Worm (Caenorhabditis elegans): Measurements from ENCODE around the gene Y56A3A.7.
A peak's percentile ranks its signal among the peaks of the same experiment; 100 is the strongest.

Gene Y56A3A.7

DNA sequence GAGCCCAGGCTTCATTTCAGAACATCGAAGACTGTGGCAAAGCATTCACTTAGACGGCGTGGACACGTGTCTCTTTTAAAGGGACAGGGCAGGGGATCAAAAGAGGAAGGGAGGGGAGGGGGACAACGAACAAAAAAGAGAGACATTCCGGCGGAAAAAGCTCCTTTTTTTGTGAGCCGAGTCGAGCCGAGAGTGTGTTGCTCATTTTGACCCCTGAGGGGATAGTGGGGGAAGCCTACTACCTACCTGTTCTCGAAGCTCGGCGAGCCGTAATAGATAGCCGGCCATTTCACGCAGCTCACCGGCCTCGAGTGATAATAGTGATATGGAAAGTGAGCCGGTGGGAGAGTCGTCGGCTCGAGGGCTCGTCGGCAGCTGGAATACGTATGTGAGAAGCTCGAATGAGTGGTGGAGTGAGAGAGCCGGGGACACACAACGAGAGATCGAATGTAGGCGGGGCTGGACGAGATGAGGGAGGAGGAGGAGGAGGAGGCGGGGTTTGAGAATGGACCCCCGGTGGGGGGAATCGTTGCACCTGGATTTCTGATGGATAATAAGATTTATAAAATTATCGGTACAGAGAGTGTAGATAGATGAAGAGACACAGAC lies 10.0 kb downstream of the Y56A3A.7 start:
- peak in 1 of 2 experiments; percentile 53 for TF ChIP-seq unc-62 (GFP tag; optimal IDR thresholded peaks at IDR 0.05 in 1 of 2)
- TF ChIP-seq unc-62 (tag; optimal IDR thresholded peaks at IDR 0.05): no peak
- peak; percentile 86 for TF ChIP-seq set-16 (GFP tag; IDR thresholded peaks at IDR 0.05)
- TF ChIP-seq R02D3.7 (tag; optimal IDR thresholded peaks at IDR 0.05): no peak

- TF ChIP-seq lsy-2 (tag; optimal IDR thresholded peaks at IDR 0.05) (peak in 1 of 2 experiments; percentile 42), duxl-1 (tag; optimal IDR thresholded peaks at IDR 0.05; ENCODE audit: poor library complexity) (no peak), egl-43 (GFP tag; IDR thresholded peaks at IDR 0.05) (no peak), nhr-48 (tag; optimal IDR thresholded peaks at IDR 0.05) (no peak), lin-15B (tag; optimal IDR thresholded peaks at IDR 0.05) (no peak), nhr-10 (tag; optimal IDR thresholded peaks at IDR 0.05) (no peak), snpc-1.2 (GFP tag; IDR thresholded peaks at IDR 0.05) (no peak), mdt-29 (GFP tag; IDR thresholded peaks at IDR 0.05) (0 out of 2 replicates have a peak, but pooled peaks have one; percentile 7), aha-1 (tag) (peak; percentile 96), nhr-76 (tag; optimal IDR thresholded peaks at IDR 0.05) (no peak), rbr-2 (tag; optimal IDR thresholded peaks at IDR 0.05) (peak; percentile 47), cey-2 (tag; optimal IDR thresholded peaks at IDR 0.05; ENCODE audit: borderline replicate concordance, insufficient read depth) (no peak), ceh-32 (tag; optimal IDR thresholded peaks at IDR 0.05; ENCODE audit: poor library complexity) (no peak), dpl-1 (GFP tag; optimal IDR thresholded peaks at IDR 0.05) (peak; percentile 18), lin-38 (GFP tag; IDR thresholded peaks at IDR 0.05) (no peak; the same call in 1 of the 2 replicates), T26A8.4 (GFP tag; IDR thresholded peaks at IDR 0.05) (no peak), set-16 (GFP tag; IDR thresholded peaks at IDR 0.05) (peak; percentile 50), vab-7 (GFP tag; IDR thresholded peaks at IDR 0.05) (0 out of 2 replicates have a peak, but pooled peaks have one; percentile 33), F26F4.8 (GFP tag; conservative IDR thresholded peaks at IDR 0.05) (no peak), zfp-2 (tag; optimal IDR thresholded peaks at IDR 0.05) (peak; percentile 17), ceh-82 (tag; optimal IDR thresholded peaks at IDR 0.05) (no peak), pha-4 (GFP tag; IDR thresholded peaks at IDR 0.05) (no peak), pha-4 (tag; optimal IDR thresholded peaks at IDR 0.05) (no peak), php-3 (GFP tag; IDR thresholded peaks at IDR 0.05) (no peak), pqm-1 (tag; optimal IDR thresholded peaks at IDR 0.05) (no peak), unc-39 (tag; optimal IDR thresholded peaks at IDR 0.05) (no peak), ctbp-1 (GFP tag; IDR thresholded peaks at IDR 0.05) (0 out of 2 replicates have a peak, but pooled peaks have one; percentile 21), Y48G9A.11 (GFP tag; IDR thresholded peaks at IDR 0.05) (no peak), ama-1 (optimal IDR thresholded peaks at IDR 0.05) (no peak), daf-8 (GFP tag; IDR thresholded peaks at IDR 0.05) (no peak), hif-1 (tag; optimal IDR thresholded peaks at IDR 0.05) (peak in 1 of 2 experiments; percentile 14), zag-1 (tag; optimal IDR thresholded peaks at IDR 0.05) (no peak), dve-1 (tag; optimal IDR thresholded peaks at IDR 0.05; ENCODE audit: insufficient read depth) (no peak), arid-1 (GFP tag; conservative IDR thresholded peaks at IDR 0.05) (no peak), lim-7 (GFP tag; IDR thresholded peaks at IDR 0.05) (no peak), zfp-3 (GFP tag; conservative IDR thresholded peaks at IDR 0.05) (no peak), sdz-12 (GFP tag; optimal IDR thresholded peaks at IDR 0.05) (no peak), jun-1 (tag; optimal IDR thresholded peaks at IDR 0.05) (no peak), F44E2.7 (GFP tag; IDR thresholded peaks at IDR 0.05) (no peak), dmd-9 (GFP tag; IDR thresholded peaks at IDR 0.05) (no peak), madf-5 (GFP tag; IDR thresholded peaks at IDR 0.05) (no peak), snpc-4 (tag; optimal IDR thresholded peaks at IDR 0.05) (no peak), ZK546.5 (tag; optimal IDR thresholded peaks at IDR 0.05) (no peak), mep-1 (tag; optimal IDR thresholded peaks at IDR 0.05) (no peak), nhr-102 (tag; optimal IDR thresholded peaks at IDR 0.05) (no peak), attf-4 (tag; optimal IDR thresholded peaks at IDR 0.05) (no peak), mxl-2 (GFP tag; conservative IDR thresholded peaks at IDR 0.05) (no peak)
Measured at ce11 chrIII:11935948-11936280, 10.9 kb downstream of the Y56A3A.7 start.
